Worm (Caenorhabditis elegans): Measurements from ENCODE around the gene lron-7.

lron-7 gene

DNA sequence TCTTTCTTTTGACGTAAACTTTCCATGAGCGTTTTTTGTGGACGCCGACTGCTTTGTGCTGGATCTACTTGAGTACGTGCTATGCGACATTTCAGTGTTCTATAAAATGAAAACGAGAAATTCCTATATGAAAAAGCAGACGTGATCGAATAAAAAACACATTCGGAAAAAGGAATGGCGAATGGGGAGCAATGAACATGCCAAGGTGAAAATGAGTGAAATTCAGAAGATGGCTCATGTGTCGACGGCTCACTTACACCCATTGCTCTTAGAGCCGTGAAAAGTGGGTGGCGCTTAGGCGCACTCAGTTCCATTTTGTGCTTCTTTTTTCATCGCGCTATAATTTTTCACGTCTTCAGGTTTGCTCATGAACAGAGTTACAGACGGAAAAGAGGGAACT, 6.7 kb downstream of the lron-7 start, which contains the start of gene K03A1.4:
Gene K03A1.4, minus strand, starts transcription at position 101 of the 400 bp plus-strand sequence.
- TF ChIP-seq tlp-1 (tag; optimal IDR thresholded peaks at IDR 0.05) (no peak), aly-2 (tag; optimal IDR thresholded peaks at IDR 0.05) (no peak), blmp-1 (tag; optimal IDR thresholded peaks at IDR 0.05) (no peak), sox-4 (tag; optimal IDR thresholded peaks at IDR 0.05) (no peak), C16A3.4 (tag; optimal IDR thresholded peaks at IDR 0.05) (no peak), hlh-4 (tag; optimal IDR thresholded peaks at IDR 0.05) (no peak), mab-9 (GFP tag; IDR thresholded peaks at IDR 0.05) (no peak), mef-2 (tag; optimal IDR thresholded peaks at IDR 0.05) (no peak), mep-1 (tag; optimal IDR thresholded peaks at IDR 0.05) (no peak), zag-1 (tag; optimal IDR thresholded peaks at IDR 0.05) (no peak), swsn-7 (tag; optimal IDR thresholded peaks at IDR 0.05) (no peak), nhr-11 (tag; optimal IDR thresholded peaks at IDR 0.05) (no peak), aha-1 (tag; optimal IDR thresholded peaks at IDR 0.05) (no peak), sup-37 (GFP tag; optimal IDR thresholded peaks at IDR 0.05) (no peak), lin-39 (tag; optimal IDR thresholded peaks at IDR 0.05) (no peak), fkh-8 (tag; optimal IDR thresholded peaks at IDR 0.05) (no peak), lsy-2 (tag; optimal IDR thresholded peaks at IDR 0.05) (no peak), hpl-2 (GFP tag; optimal IDR thresholded peaks at IDR 0.05) (no peak), irx-1 (tag; optimal IDR thresholded peaks at IDR 0.05) (no peak), pax-3 (tag; optimal IDR thresholded peaks at IDR 0.05) (no peak)

DNA sequence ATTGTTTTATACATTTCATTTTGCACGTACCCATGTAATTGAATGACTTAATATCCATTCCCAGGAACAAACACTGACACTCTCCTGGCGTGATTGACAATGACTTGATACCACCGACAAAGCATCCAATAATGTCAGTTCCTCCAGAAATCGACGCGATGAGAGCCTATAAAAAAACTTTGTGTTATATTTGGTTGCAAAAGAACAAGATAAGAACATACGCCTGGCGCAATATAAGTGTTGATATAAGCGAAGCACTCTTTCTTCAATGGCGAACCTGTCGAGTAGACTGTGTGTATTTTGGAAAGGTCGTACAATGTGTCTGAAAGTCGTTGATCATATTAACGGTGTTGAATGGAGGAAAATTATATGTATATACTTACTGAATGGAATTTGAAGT, 11.2 kb downstream of the lron-7 start:
- TF ChIP-seq hpl-2 (GFP tag; optimal IDR thresholded peaks at IDR 0.05) (no peak), C34B4.2 (tag; optimal IDR thresholded peaks at IDR 0.05) (no peak), efl-1 (optimal IDR thresholded peaks at IDR 0.05) (no peak), efl-1 (GFP tag; optimal IDR thresholded peaks at IDR 0.05 in 1 of 2) (no peak), nhr-77 (tag; optimal IDR thresholded peaks at IDR 0.05) (no peak), nhr-11 (tag; optimal IDR thresholded peaks at IDR 0.05) (no peak), pqm-1 (tag; optimal IDR thresholded peaks at IDR 0.05) (no peak), C04F5.9 (tag; optimal IDR thresholded peaks at IDR 0.05) (no peak), fkh-8 (tag; optimal IDR thresholded peaks at IDR 0.05) (no peak), unc-62 (GFP tag; optimal IDR thresholded peaks at IDR 0.05) (no peak), nhr-76 (tag; optimal IDR thresholded peaks at IDR 0.05) (no peak), ztf-11 (tag; optimal IDR thresholded peaks at IDR 0.05) (no peak), dsc-1 (tag; optimal IDR thresholded peaks at IDR 0.05) (no peak), rnt-1 (tag; optimal IDR thresholded peaks at IDR 0.05) (no peak), nhr-28 (tag; optimal IDR thresholded peaks at IDR 0.05) (no peak), alr-1 (tag; optimal IDR thresholded peaks at IDR 0.05; ENCODE audit: borderline replicate concordance) (no peak), ces-1 (GFP tag; optimal IDR thresholded peaks at IDR 0.05) (no peak)

ce11 chrX:7305520-7306186, 13.7 kb downstream of the lron-7 start, which contains the start of gene sur-5:
Gene sur-5 (minus strand): TSS chrX:7305570.
- TF ChIP-seq unc-86 (tag; optimal IDR thresholded peaks at IDR 0.05) (no peak), nhr-12 (tag; optimal IDR thresholded peaks at IDR 0.05) (no peak), hpl-2 (GFP tag; optimal IDR thresholded peaks at IDR 0.05) (no peak), pax-3 (tag; optimal IDR thresholded peaks at IDR 0.05) (no peak), nhr-90 (tag; optimal IDR thresholded peaks at IDR 0.05; ENCODE audit: poor library complexity) (no peak), snu-23 (GFP tag; optimal IDR thresholded peaks at IDR 0.05) (peak; percentile 26), lin-14 (GFP tag; optimal IDR thresholded peaks at IDR 0.05) (peak; percentile 77), elt-2 (tag; optimal IDR thresholded peaks at IDR 0.05) (peak; percentile 79), tbx-2 (tag; optimal IDR thresholded peaks at IDR 0.05) (no peak), pqm-1 (tag; optimal IDR thresholded peaks at IDR 0.05) (no peak), alr-1 (tag; optimal IDR thresholded peaks at IDR 0.05; ENCODE audit: borderline replicate concordance) (no peak), nhr-11 (tag; optimal IDR thresholded peaks at IDR 0.05) (no peak), zip-4 (GFP tag; optimal IDR thresholded peaks at IDR 0.05) (no peak), tlp-1 (tag; optimal IDR thresholded peaks at IDR 0.05) (no peak), rnt-1 (tag; optimal IDR thresholded peaks at IDR 0.05) (peak; percentile 1), nhr-19 (GFP tag; conservative IDR thresholded peaks at IDR 0.05) (peak; percentile 12; the same call in 1 of the 2 replicates), mdl-1 (tag; optimal IDR thresholded peaks at IDR 0.05) (peak in 1 of 2 experiments; percentile 74), ceh-8 (GFP tag; optimal IDR thresholded peaks at IDR 0.05) (no peak), C04F5.9 (tag; optimal IDR thresholded peaks at IDR 0.05) (no peak), irx-1 (tag; optimal IDR thresholded peaks at IDR 0.05) (no peak), swsn-7 (tag; optimal IDR thresholded peaks at IDR 0.05) (no peak), fkh-8 (tag; optimal IDR thresholded peaks at IDR 0.05) (no peak), sup-37 (GFP tag; optimal IDR thresholded peaks at IDR 0.05) (no peak), elt-3 (tag; optimal IDR thresholded peaks at IDR 0.05) (peak in 4 of 6 experiments; percentile 54 to 95 (median 64)), lin-39 (tag; optimal IDR thresholded peaks at IDR 0.05) (no peak), grh-1 (GFP tag; IDR thresholded peaks at IDR 0.05) (no peak), ces-1 (GFP tag; optimal IDR thresholded peaks at IDR 0.05) (no peak), vab-15 (tag; optimal IDR thresholded peaks at IDR 0.05) (no peak)
